Fruit fly (Drosophila melanogaster) whole organism, embryonic: Measurements from ENCODE around the gene cic.

Source experiments
- Bgb ChIP-seq: fragments of 200-800 bp; sonication (Bioruptor generic); IDR thresholded peaks from 2 replicates; pipeline ENCODE4 v1.3.6; 2022; ENCODE audit warnings: missing biosample characterization, missing genetic modification characterization; ENCODE audit not compliant: partially characterized antibody
- CG11093 ChIP-seq: fragments of 200-800 bp; sonication (Bioruptor generic); IDR thresholded peaks from 3 replicates; pipeline ENCODE4 v1.3.6; 2022; ENCODE audit warnings: missing biosample characterization, missing genetic modification characterization
- CG13123 ChIP-seq: fragments of 200-800 bp; sonication (Bioruptor generic); optimal IDR thresholded peaks from 2 replicates; lab custom pipeline; 2016; ENCODE audit warnings: missing biosample characterization, missing genetic modification characterization
- CG13296 ChIP-seq: fragments of 200-800 bp; sonication (Bioruptor generic); optimal IDR thresholded peaks from 3 replicates; lab custom pipeline; 2018; ENCODE audit warnings: missing biosample characterization, mild to moderate bottlenecking, missing genetic modification characterization
- CG14050 ChIP-seq: fragments of 200-800 bp; sonication (Bioruptor generic); IDR thresholded peaks from 3 replicates; pipeline ENCODE4 v1.3.6; 2022; ENCODE audit warnings: missing biosample characterization, missing genetic modification characterization
- CG15269 ChIP-seq: fragments of 200-800 bp; sonication (Bioruptor generic); optimal IDR thresholded peaks from 2 replicates; lab custom pipeline; 2018; ENCODE audit warnings: missing biosample characterization, mild to moderate bottlenecking, missing genetic modification characterization, moderate library complexity
- CG16863 ChIP-seq: fragments of 200-800 bp; sonication (Bioruptor generic); optimal IDR thresholded peaks from 3 replicates; lab custom pipeline; 2016; ENCODE audit warnings: missing biosample characterization, missing genetic modification characterization
- CG17186 ChIP-seq: fragments of 200-800 bp; sonication (Bioruptor generic); optimal IDR thresholded peaks from 3 replicates; lab custom pipeline; 2017; ENCODE audit warnings: missing biosample characterization, missing genetic modification reagents, missing genetic modification characterization
- CG17829 ChIP-seq: fragments of 200-800 bp; optimal IDR thresholded peaks from 2 replicates; lab custom pipeline; 2019; ENCODE audit warnings: missing biosample characterization, mild to moderate bottlenecking, missing genetic modification characterization, moderate library complexity
- CG31388 ChIP-seq: fragments of 200-800 bp; sonication (Bioruptor generic); optimal IDR thresholded peaks from 2 replicates; lab custom pipeline; 2016; ENCODE audit warnings: missing biosample characterization, missing genetic modification characterization
- CG34376 ChIP-seq: fragments of 200-800 bp; sonication (Bioruptor generic); optimal IDR thresholded peaks from 2 replicates; lab custom pipeline; 2018; ENCODE audit warnings: missing biosample characterization, mild to moderate bottlenecking, missing genetic modification characterization
- CG4360 ChIP-seq: fragments of 200-800 bp; sonication (Bioruptor generic); IDR thresholded peaks from 2 replicates; pipeline ENCODE4 v1.3.6; 2022; ENCODE audit warnings: missing biosample characterization, missing genetic modification characterization
- CG4404 ChIP-seq: fragments of 200-800 bp; sonication (Bioruptor generic); IDR thresholded peaks from 2 replicates; pipeline ENCODE4 v1.3.6; 2022; ENCODE audit warnings: missing biosample characterization, missing genetic modification characterization
- CG4730 ChIP-seq: fragments of 200-800 bp; sonication (Bioruptor generic); IDR thresholded peaks from 2 replicates; pipeline ENCODE4 v1.3.6; 2022; ENCODE audit warnings: missing biosample characterization, missing genetic modification characterization
- CG6791 ChIP-seq: fragments of 200-800 bp; sonication (Bioruptor generic); IDR thresholded peaks from 3 replicates; pipeline ENCODE4 v1.3.6; 2022; ENCODE audit warnings: missing biosample characterization, missing genetic modification characterization; ENCODE audit not compliant: partially characterized antibody
- CG6854 ChIP-seq: fragments of 200-800 bp; sonication (Bioruptor generic); optimal IDR thresholded peaks from 3 replicates; lab custom pipeline; 2017; ENCODE audit warnings: missing biosample characterization, mild to moderate bottlenecking, missing genetic modification characterization
- CG7271 ChIP-seq: fragments of 200-800 bp; sonication (Bioruptor generic); optimal IDR thresholded peaks from 2 replicates; lab custom pipeline; 2018; ENCODE audit warnings: missing biosample characterization, mild to moderate bottlenecking, missing genetic modification characterization, moderate library complexity
- CG7928 ChIP-seq: fragments of 200-800 bp; sonication (Bioruptor generic); optimal IDR thresholded peaks from 2 replicates; lab custom pipeline; 2017; ENCODE audit warnings: missing biosample characterization, mild to moderate bottlenecking, missing genetic modification characterization
- CG9215 ChIP-seq: fragments of 200-800 bp; sonication (Bioruptor generic); IDR thresholded peaks from 2 replicates; pipeline ENCODE4 v1.3.6; 2022; ENCODE audit warnings: missing biosample characterization, missing genetic modification characterization
- Chrac-16 ChIP-seq: fragments of 200-800 bp; sonication (Bioruptor generic); optimal IDR thresholded peaks from 3 replicates; lab custom pipeline; 2016; ENCODE audit warnings: missing biosample characterization, missing genetic modification characterization
- D ChIP-seq, 2 experiments: fragments of 200-800 bp in 1 of 2; fragments of >200 bp in 1 of 2; sonication (Bioruptor generic) in 1 of 2; optimal IDR thresholded peaks; 2 replicates in 1 of 2; 3 replicates in 1 of 2; lab custom pipeline; 2017; ENCODE audit warnings: mild to moderate bottlenecking in 1 of 2, missing biosample characterization in 1 of 2, missing genetic modification characterization in 1 of 2, missing genetic modification reagents in 1 of 2
- HLH54F ChIP-seq: fragments of 200-800 bp; sonication (Bioruptor generic); optimal IDR thresholded peaks from 3 replicates; lab custom pipeline; 2016; ENCODE audit warnings: missing biosample characterization, missing genetic modification characterization
- Lhr ChIP-seq: fragments of 200-800 bp; sonication (Bioruptor generic); optimal IDR thresholded peaks from 3 replicates; lab custom pipeline; 2017; ENCODE audit warnings: mild to moderate bottlenecking, missing biosample characterization, missing genetic modification reagents, missing genetic modification characterization
- NC2β ChIP-seq: fragments of 200-800 bp; sonication (Bioruptor generic); optimal IDR thresholded peaks from 2 replicates; lab custom pipeline; 2016; ENCODE audit warnings: missing biosample characterization, missing genetic modification characterization
- Sin3A ChIP-seq: fragments of >200 bp; optimal IDR thresholded peaks from 2 replicates; lab custom pipeline; 2018
- Sox102F ChIP-seq: fragments of 200-800 bp; sonication (Bioruptor generic); optimal IDR thresholded peaks from 2 replicates; lab custom pipeline; 2018; ENCODE audit warnings: missing biosample characterization, mild to moderate bottlenecking, missing genetic modification characterization, moderate library complexity
- TFAM ChIP-seq: fragments of 200-800 bp; sonication (Bioruptor generic); optimal IDR thresholded peaks from 2 replicates; lab custom pipeline; 2017; ENCODE audit warnings: missing biosample characterization, missing genetic modification characterization, inconsistent platforms
- bigmax ChIP-seq: fragments of 200-800 bp; sonication (Bioruptor generic); optimal IDR thresholded peaks from 2 replicates; lab custom pipeline; 2018; ENCODE audit warnings: missing biosample characterization, mild to moderate bottlenecking, missing genetic modification characterization
- chinmo ChIP-seq: fragments of 200-800 bp; sonication (Bioruptor generic); IDR thresholded peaks from 4 replicates; pipeline ENCODE4 v1.3.6; 2022; ENCODE audit warnings: missing biosample characterization, missing genetic modification characterization; ENCODE audit not compliant: partially characterized antibody
- crp ChIP-seq, 2 experiments: fragments of 200-800 bp; sonication (Bioruptor generic); optimal IDR thresholded peaks; 2 replicates in 1 of 2; 3 replicates in 1 of 2; lab custom pipeline; 2017; ENCODE audit warnings: missing biosample characterization in 2 of 2, missing genetic modification characterization in 2 of 2, mild to moderate bottlenecking in 1 of 2, moderate library complexity in 1 of 2
- fd64A ChIP-seq: fragments of 200-800 bp; sonication (Bioruptor generic); optimal IDR thresholded peaks from 3 replicates; lab custom pipeline; 2018; ENCODE audit warnings: missing biosample characterization, mild to moderate bottlenecking, missing genetic modification characterization
- fd96Cb ChIP-seq: fragments of 200-800 bp; sonication (Bioruptor generic); optimal IDR thresholded peaks from 2 replicates; lab custom pipeline; 2018; ENCODE audit warnings: missing biosample characterization, mild to moderate bottlenecking, missing genetic modification characterization, moderate library complexity
- gem ChIP-seq: fragments of 200-800 bp; sonication (Bioruptor generic); optimal IDR thresholded peaks from 2 replicates; lab custom pipeline; 2019; ENCODE audit warnings: missing biosample characterization, mild to moderate bottlenecking, missing genetic modification characterization, moderate library complexity
- grn ChIP-seq: fragments of 200-800 bp; sonication (Bioruptor generic); optimal IDR thresholded peaks from 3 replicates; lab custom pipeline; 2017; ENCODE audit warnings: missing biosample characterization, missing genetic modification characterization
- gt ChIP-seq: fragments of 200-800 bp; sonication (Bioruptor generic); IDR thresholded peaks from 2 replicates; pipeline ENCODE4 v1.3.6; 2022; ENCODE audit warnings: missing biosample characterization, missing genetic modification characterization
- ham ChIP-seq: fragments of 200-800 bp; sonication (Bioruptor generic); IDR thresholded peaks from 2 replicates; pipeline ENCODE4 v1.3.6; 2022; ENCODE audit warnings: missing biosample characterization, missing genetic modification characterization
- knrl ChIP-seq: fragments of 200-800 bp; sonication (Bioruptor generic); IDR thresholded peaks from 3 replicates; pipeline ENCODE4 v1.3.6; 2022; ENCODE audit warnings: missing biosample characterization, missing genetic modification characterization; ENCODE audit not compliant: partially characterized antibody
- lbe ChIP-seq: fragments of 200-800 bp; sonication (Bioruptor generic); optimal IDR thresholded peaks from 2 replicates; lab custom pipeline; 2016; ENCODE audit warnings: missing biosample characterization, mild to moderate bottlenecking, missing genetic modification characterization
- lov ChIP-seq, 2 experiments: fragments of 200-800 bp in 1 of 2; fragments of >200 bp in 1 of 2; sonication (Bioruptor generic) in 1 of 2; IDR thresholded peaks in 1 of 2; optimal IDR thresholded peaks in 1 of 2; 2 replicates in 1 of 2; 3 replicates in 1 of 2; pipeline versions ENCODE4 v1.3.6 to Lab custom; 2017 to 2022; ENCODE audit warnings: missing biosample characterization in 1 of 2, missing genetic modification characterization in 1 of 2
- nerfin-1 ChIP-seq: fragments of 200-800 bp; sonication (Bioruptor generic); optimal IDR thresholded peaks from 3 replicates; lab custom pipeline; 2019; ENCODE audit warnings: missing biosample characterization, mild to moderate bottlenecking, missing genetic modification characterization, moderate library complexity
- psq ChIP-seq: fragments of 200-800 bp; sonication (Bioruptor generic); optimal IDR thresholded peaks from 2 replicates; lab custom pipeline; 2017; ENCODE audit warnings: missing biosample characterization, missing genetic modification characterization
- pzg ChIP-seq: fragments of 200-800 bp; sonication (Bioruptor generic); optimal IDR thresholded peaks from 3 replicates; lab custom pipeline; 2018; ENCODE audit warnings: missing biosample characterization, mild to moderate bottlenecking, missing genetic modification characterization, moderate library complexity
- row ChIP-seq: fragments of 200-800 bp; sonication (Bioruptor generic); IDR thresholded peaks from 3 replicates; pipeline ENCODE4 v1.3.6; 2022; ENCODE audit warnings: missing biosample characterization, missing genetic modification characterization
- shn ChIP-seq: fragments of 200-800 bp; sonication (Bioruptor generic); optimal IDR thresholded peaks from 3 replicates; lab custom pipeline; 2016; ENCODE audit warnings: missing biosample characterization, missing genetic modification characterization
- ssp ChIP-seq: fragments of 200-800 bp; sonication (Bioruptor generic); IDR thresholded peaks from 2 replicates; pipeline ENCODE4 v1.3.6; 2022; ENCODE audit warnings: missing biosample characterization, missing genetic modification characterization
- tgo ChIP-seq: fragments of 200-800 bp; sonication (Bioruptor generic); IDR thresholded peaks from 3 replicates; pipeline ENCODE4 v1.3.6; 2022; ENCODE audit warnings: missing biosample characterization, missing genetic modification characterization
- ttk ChIP-seq: fragments of 200-800 bp; sonication (Bioruptor generic); IDR thresholded peaks from 2 replicates; pipeline ENCODE4 v2.1.2; 2022; ENCODE audit warnings: missing biosample characterization, missing genetic modification characterization

The cic gene

dm6 chr3R:20292030-20292879, 39.7 kb downstream of the cic start (continued):
- TF ChIP-seq CG15269, result no peak
- peak; percentile 32; the same call in 1 of the 2 replicates for TF ChIP-seq CG4360 (GFP tag; lab: Robert Waterston, UW)
- TF ChIP-seq D (optimal IDR thresholded peaks at IDR 0.05; lab: Kevin White, UChicago), result peak; percentile 96
- TF ChIP-seq D (GFP tag; optimal IDR thresholded peaks at IDR 0.05; lab: Kevin White, UChicago), result peak; percentile 75
- TF ChIP-seq chinmo (GFP tag; lab: Robert Waterston, UW), result 0 out of 4 replicates have a peak, but pooled peaks have one; percentile 33
- no peak for TF ChIP-seq CG17186 (GFP tag; lab: Kevin White, UChicago)
- TF ChIP-seq CG6791 (GFP tag; lab: Robert Waterston, UW), result no peak
- no peak for TF ChIP-seq HLH54F
- no peak for TF ChIP-seq CG9215 (GFP tag; lab: Robert Waterston, UW)
- no peak for TF ChIP-seq bigmax (GFP tag; lab: Kevin White, UChicago)
- TF ChIP-seq Chrac-16, result peak; percentile 77
- TF ChIP-seq gt (GFP tag; lab: Robert Waterston, UW), result peak; percentile 28; the same call in 1 of the 2 replicates
- TF ChIP-seq gem (tag; lab: Kevin White, UChicago), result no peak
- TF ChIP-seq CG17829 (tag; lab: Kevin White, UChicago), result peak; percentile 77
- no peak for TF ChIP-seq nerfin-1 (tag; lab: Kevin White, UChicago)
- TF ChIP-seq knrl (GFP tag; lab: Robert Waterston, UW), result no peak
- TF ChIP-seq Lhr, result no peak
- TF ChIP-seq lbe (GFP tag; lab: Kevin White, UChicago), result no peak
- no peak for TF ChIP-seq pzg (GFP tag; lab: Kevin White, UChicago)
- TF ChIP-seq CG34376, result no peak
- TF ChIP-seq CG14050 (GFP tag; lab: Robert Waterston, UW), result no peak
- no peak for TF ChIP-seq CG4730
- peak; percentile 40 for TF ChIP-seq NC2β (GFP tag; lab: Kevin White, UChicago)
- TF ChIP-seq shn (GFP tag; lab: Kevin White, UChicago), result peak; percentile 45
- TF ChIP-seq CG7271 (tag; lab: Kevin White, UChicago), result peak; percentile 43
- peak; percentile 59; the same call in 2 of the 3 replicates for TF ChIP-seq row (GFP tag; lab: Robert Waterston, UW)
- no peak for TF ChIP-seq CG6854
- TF ChIP-seq psq (GFP tag; lab: Kevin White, UChicago), result no peak
- no peak for TF ChIP-seq crp (GFP tag; optimal IDR thresholded peaks at IDR 0.05; lab: Kevin White, UChicago)
- TF ChIP-seq Sin3A (lab: Kevin White, UChicago), result no peak
- no peak for TF ChIP-seq Bgb (GFP tag; lab: Robert Waterston, UW)
- TF ChIP-seq CG31388 (GFP tag; lab: Kevin White, UChicago), result peak; percentile 26
- TF ChIP-seq fd96Cb (tag; lab: Kevin White, UChicago), result peak; percentile 58
- TF ChIP-seq CG13123, result no peak
- TF ChIP-seq ttk (GFP tag; lab: Robert Waterston, UW), result no peak; the same call in 1 of the 2 replicates
- peak; percentile 26; the same call in 1 of the 3 replicates for TF ChIP-seq tgo (GFP tag; lab: Robert Waterston, UW)
- TF ChIP-seq TFAM (GFP tag; lab: Kevin White, UChicago), result peak; percentile 5
- no peak for TF ChIP-seq fd64A (GFP tag; lab: Kevin White, UChicago)
- no peak for TF ChIP-seq CG13296 (GFP tag; lab: Kevin White, UChicago)
- TF ChIP-seq ham (GFP tag; lab: Robert Waterston, UW), result no peak
- 0 out of 3 replicates have a peak, but pooled peaks have one; percentile 31 for TF ChIP-seq CG11093
- no peak for TF ChIP-seq CG7928 (GFP tag; lab: Kevin White, UChicago)
- no peak for TF ChIP-seq lov (optimal IDR thresholded peaks at IDR 0.05; lab: Kevin White, UChicago)
- no peak for TF ChIP-seq lov (GFP tag; IDR thresholded peaks at IDR 0.05; lab: Robert Waterston, UW)
- TF ChIP-seq Sox102F (GFP tag; lab: Kevin White, UChicago), result no peak
- peak; percentile 68 for TF ChIP-seq CG16863 (GFP tag; lab: Kevin White, UChicago)
- no peak for TF ChIP-seq grn (GFP tag; lab: Kevin White, UChicago)
- TF ChIP-seq CG4404, result peak; percentile 60
- TF ChIP-seq ssp (GFP tag; lab: Robert Waterston, UW), result 0 out of 2 replicates have a peak, but pooled peaks have one; percentile 15
